Fruit fly (Drosophila melanogaster): ENCODE results near the gene CG17193.

The CG17193 gene

DNA sequence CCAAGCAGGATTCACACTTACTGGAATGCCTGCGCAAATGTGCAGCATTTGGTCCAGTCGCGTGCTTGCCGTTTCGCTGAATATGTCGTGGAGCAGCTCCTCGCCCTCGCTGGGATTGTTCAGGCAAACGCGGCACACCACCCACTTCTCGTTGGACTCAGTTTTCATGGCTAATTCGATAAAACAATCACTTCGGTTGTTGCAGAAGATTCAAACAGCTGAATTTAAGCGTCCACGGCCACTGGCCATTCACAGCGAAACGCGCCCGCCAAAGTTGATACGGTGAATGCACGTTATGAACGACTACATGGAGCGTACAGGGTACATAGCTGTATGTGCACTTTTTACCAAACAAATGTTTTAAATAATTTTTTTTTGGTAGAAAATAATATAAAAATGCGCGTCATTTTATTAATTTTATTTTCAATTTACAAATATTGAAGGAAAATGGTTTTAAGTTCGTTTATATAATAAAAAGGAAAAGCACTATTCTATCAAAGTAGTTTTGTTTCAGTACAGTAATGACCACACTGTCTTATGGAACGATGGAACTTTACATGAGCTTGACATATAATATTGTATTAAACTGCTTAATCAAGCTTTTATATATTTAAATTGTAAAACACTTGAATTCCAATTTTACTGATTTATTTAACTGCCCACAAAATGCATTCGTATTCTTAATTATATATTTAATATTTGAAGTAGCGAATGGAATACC lies 24.7 kb downstream of the CG17193 start, which contains the start of gene trem (continued):
- TF ChIP-seq CG6791 (GFP tag; IDR thresholded peaks at IDR 0.05; ENCODE audit: partially characterized antibody) (no peak), D19A (tag; optimal IDR thresholded peaks at IDR 0.05) (no peak), CG12659 (GFP tag; optimal IDR thresholded peaks at IDR 0.05) (peak; percentile 80), row (GFP tag; IDR thresholded peaks at IDR 0.05) (peak; percentile 97), pho (GFP tag; optimal IDR thresholded peaks at IDR 0.05) (peak; percentile 71), CG32532 (GFP tag; IDR thresholded peaks at IDR 0.05) (peak; percentile 67), nerfin-1 (tag; optimal IDR thresholded peaks at IDR 0.05) (peak; percentile 62), Lpt (GFP tag; optimal IDR thresholded peaks at IDR 0.05) (no peak), ttk (GFP tag; IDR thresholded peaks at IDR 0.05) (peak; percentile 50; the same call in 1 of the 2 replicates), CG17802 (tag; optimal IDR thresholded peaks at IDR 0.05) (peak; percentile 41), Hand (GFP tag; optimal IDR thresholded peaks at IDR 0.05) (no peak), CG7357 (GFP tag; IDR thresholded peaks at IDR 0.05) (peak; percentile 55; the same call in 1 of the 3 replicates), CG31388 (GFP tag; optimal IDR thresholded peaks at IDR 0.05) (no peak), Vsx1 (GFP tag; optimal IDR thresholded peaks at IDR 0.05) (no peak), Oaz (GFP tag; IDR thresholded peaks at IDR 0.05) (no peak), CG7987 (GFP tag; optimal IDR thresholded peaks at IDR 0.05) (no peak), onecut (GFP tag; IDR thresholded peaks at IDR 0.05) (peak; percentile 29; the same call in 1 of the 2 replicates), CG5953 (GFP tag; IDR thresholded peaks at IDR 0.05) (no peak; the same call in 1 of the 2 replicates), tup (GFP tag; optimal IDR thresholded peaks at IDR 0.05) (no peak), CG2889 (GFP tag; IDR thresholded peaks at IDR 0.05) (no peak), bowl (GFP tag; IDR thresholded peaks at IDR 0.05) (no peak), Rx (GFP tag; IDR thresholded peaks at IDR 0.05) (no peak), sna (GFP tag; IDR thresholded peaks at IDR 0.05; ENCODE audit: partially characterized antibody) (no peak), CG1832 (GFP tag; optimal IDR thresholded peaks at IDR 0.05) (no peak), dm (GFP tag; optimal IDR thresholded peaks at IDR 0.05) (no peak), Usf (GFP tag; optimal IDR thresholded peaks at IDR 0.05) (peak; percentile 85), Dp (GFP tag; optimal IDR thresholded peaks at IDR 0.05) (peak; percentile 19), p53 (GFP tag; optimal IDR thresholded peaks at IDR 0.05) (no peak), gsb (GFP tag; IDR thresholded peaks at IDR 0.05) (no peak), CG30431 (GFP tag; optimal IDR thresholded peaks at IDR 0.05) (peak; percentile 50), CG1602 (GFP tag; optimal IDR thresholded peaks at IDR 0.05) (peak; percentile 79), Max (GFP tag; optimal IDR thresholded peaks at IDR 0.05) (peak; percentile 58), Ptx1 (GFP tag; IDR thresholded peaks at IDR 0.05) (peak; percentile 80), hth (optimal IDR thresholded peaks at IDR 0.05) (no peak), nau (GFP tag; optimal IDR thresholded peaks at IDR 0.05) (no peak), CG15073 (GFP tag; optimal IDR thresholded peaks at IDR 0.05) (no peak), BtbVII (GFP tag; optimal IDR thresholded peaks at IDR 0.05) (peak; percentile 56), Fer1 (GFP tag; optimal IDR thresholded peaks at IDR 0.05) (peak; percentile 8), chinmo (GFP tag; IDR thresholded peaks at IDR 0.05; ENCODE audit: partially characterized antibody) (no peak), fd102C (GFP tag; optimal IDR thresholded peaks at IDR 0.05) (no peak), Ravus (GFP tag; IDR thresholded peaks at IDR 0.05) (no peak), MESR4 (GFP tag; optimal IDR thresholded peaks at IDR 0.05) (peak; percentile 34), Dek (tag; optimal IDR thresholded peaks at IDR 0.05) (peak; percentile 75), Myb (GFP tag; optimal IDR thresholded peaks at IDR 0.05) (peak; percentile 10), CG7839 (tag; optimal IDR thresholded peaks at IDR 0.05) (peak; percentile 81), otp (GFP tag; IDR thresholded peaks at IDR 0.05) (no peak), CG1233 (GFP tag; optimal IDR thresholded peaks at IDR 0.05) (peak; percentile 83), bigmax (GFP tag; optimal IDR thresholded peaks at IDR 0.05) (no peak), pros (GFP tag; optimal IDR thresholded peaks at IDR 0.05) (no peak), CG4282 (GFP tag; optimal IDR thresholded peaks at IDR 0.05) (no peak)

All from whole organism, embryonic.